Fruit fly (Drosophila melanogaster) whole organism, embryonic: Measurements from ENCODE around the gene gogo.

ENCODE experiments used
- CG17385 ChIP-seq: fragments of 200-800 bp; sonication (Bioruptor generic); optimal IDR thresholded peaks from 3 replicates; lab custom pipeline; 2018; ENCODE audit warnings: missing biosample characterization, mild to moderate bottlenecking, missing genetic modification characterization
- CG4404 ChIP-seq: fragments of 200-800 bp; sonication (Bioruptor generic); IDR thresholded peaks from 2 replicates; pipeline ENCODE4 v1.3.6; 2022; ENCODE audit warnings: missing biosample characterization, missing genetic modification characterization
- CG9727 ChIP-seq: fragments of 200-800 bp; sonication (Bioruptor generic); optimal IDR thresholded peaks from 3 replicates; lab custom pipeline; 2017; ENCODE audit warnings: missing biosample characterization, mild to moderate bottlenecking, missing genetic modification characterization
- Chrac-16 ChIP-seq: fragments of 200-800 bp; sonication (Bioruptor generic); optimal IDR thresholded peaks from 3 replicates; lab custom pipeline; 2016; ENCODE audit warnings: missing biosample characterization, missing genetic modification characterization
- Deaf1 ChIP-seq: fragments of 200-800 bp; optimal IDR thresholded peaks from 3 replicates; lab custom pipeline; 2019; ENCODE audit warnings: missing biosample characterization, mild to moderate bottlenecking, missing genetic modification characterization, moderate library complexity
- Gug ChIP-seq: fragments of 200-800 bp; sonication (Bioruptor generic); IDR thresholded peaks from 4 replicates; pipeline ENCODE4 v1.3.6; 2022; ENCODE audit warnings: missing biosample characterization, missing genetic modification characterization
- Hand ChIP-seq: fragments of 200-800 bp; sonication (Bioruptor generic); optimal IDR thresholded peaks from 2 replicates; lab custom pipeline; 2017; ENCODE audit warnings: mild to moderate bottlenecking, missing biosample characterization, missing genetic modification reagents, missing genetic modification characterization
- ash1 ChIP-seq: fragments of 200-800 bp; sonication (Bioruptor generic); optimal IDR thresholded peaks from 2 replicates; lab custom pipeline; 2018; ENCODE audit warnings: missing biosample characterization, mild to moderate bottlenecking, missing genetic modification characterization
- ttk ChIP-seq: fragments of 200-800 bp; sonication (Bioruptor generic); IDR thresholded peaks from 2 replicates; pipeline ENCODE4 v2.1.2; 2022; ENCODE audit warnings: missing biosample characterization, missing genetic modification characterization
- vfl ChIP-seq: fragments of 200-800 bp; sonication (Bioruptor generic); optimal IDR thresholded peaks from 2 replicates; lab custom pipeline; 2016; ENCODE audit warnings: missing biosample characterization, missing genetic modification characterization
- vvl ChIP-seq: fragments of 200-800 bp; sonication (Bioruptor generic); IDR thresholded peaks from 2 replicates; pipeline ENCODE4 v1.3.6; 2022; ENCODE audit warnings: missing biosample characterization, missing genetic modification characterization

- TF ChIP-seq vvl (GFP tag; lab: Robert Waterston, UW) (peak; percentile 67; the same call in 1 of the 2 replicates), CG9727 (no peak), vfl (GFP tag; lab: Kevin White, UChicago) (no peak), Chrac-16 (no peak), Gug (GFP tag; lab: Robert Waterston, UW) (no peak), ttk (GFP tag; lab: Robert Waterston, UW) (no peak), CG17385 (GFP tag; lab: Kevin White, UChicago) (peak; percentile 38), Deaf1 (tag; lab: Kevin White, UChicago) (no peak), ash1 (GFP tag; lab: Kevin White, UChicago) (no peak), CG4404 (GFP tag; lab: Robert Waterston, UW) (no peak), Hand (no peak)
Observed at dm6 chr3L:20313469-20313868, 18.5 kb upstream of the gogo start, which contains the start of gene alphaSnap.
